ENCODE assay signal across 7 worm cellular contexts in the genomic region with DNA sequence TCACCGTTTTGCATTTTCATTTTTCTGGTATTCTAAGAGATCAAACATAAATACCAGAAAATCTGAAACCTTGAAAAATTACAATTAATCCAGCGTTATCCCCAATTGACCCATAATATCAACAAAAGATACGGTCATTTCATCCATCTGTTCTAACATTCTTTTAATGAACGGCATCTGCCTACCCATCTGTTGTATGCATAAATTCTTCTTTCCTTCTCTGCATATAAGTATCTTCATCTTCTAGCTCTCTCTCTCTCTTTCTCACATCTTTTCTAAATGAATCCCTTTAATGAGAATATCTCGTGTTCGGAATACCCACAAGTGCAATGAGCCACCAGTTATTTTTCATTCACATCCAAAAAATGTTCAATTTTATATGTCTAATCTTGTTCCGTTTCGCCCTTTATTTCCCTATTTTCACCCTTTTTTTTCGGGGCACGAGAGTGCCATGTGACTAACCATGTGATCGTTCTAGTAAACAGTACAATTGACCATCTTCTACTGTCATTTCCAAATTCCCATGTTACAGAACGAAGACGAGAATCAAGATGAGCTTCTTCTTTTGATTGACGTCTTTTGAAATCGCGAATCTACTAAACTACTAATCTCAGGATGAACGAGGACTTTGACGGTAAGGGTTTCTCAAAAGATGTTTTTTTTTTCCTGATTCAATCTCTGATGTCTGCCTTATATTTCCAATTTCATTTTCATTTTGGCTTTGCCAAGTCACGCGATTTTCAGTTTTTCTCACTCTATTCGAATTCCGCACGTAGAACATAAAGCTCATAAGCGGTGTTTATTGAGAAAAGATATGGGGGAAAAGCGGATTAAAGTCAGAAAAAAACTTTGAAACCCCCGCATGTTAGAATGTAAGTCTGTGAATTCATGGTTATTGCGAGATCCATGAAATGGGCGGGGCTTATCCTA.
A peak's percentile ranks its signal among the peaks of the same experiment; 100 is the strongest.
TF ChIP-seq lines count a peak whose summit lies in the region.

TSS of gene R02F2.1 (plus strand) at position 528 of the 930 bp plus-strand sequence.

TF ChIP-seq in whole organism, L1 larva, 84 proteins besides CTCF, POLR2A, EP300 and RAD21 (continues in another document):
- no peak for TF ChIP-seq hlh-17 (GFP tag; optimal IDR thresholded peaks at IDR 0.05; lab: Kevin White, UChicago; ENCODE audit: borderline replicate concordance)
- no peak for TF ChIP-seq unc-30 (tag; optimal IDR thresholded peaks at IDR 0.05; lab: Kevin White, UChicago)
- no peak for TF ChIP-seq hlh-4 (tag; optimal IDR thresholded peaks at IDR 0.05; lab: Kevin White, UChicago)
- no peak for TF ChIP-seq efl-3 (GFP tag; optimal IDR thresholded peaks at IDR 0.05; lab: Kevin White, UChicago)
- no peak for TF ChIP-seq C34B4.2 (tag; optimal IDR thresholded peaks at IDR 0.05; lab: Kevin White, UChicago)
- no peak for TF ChIP-seq zip-4 (GFP tag; optimal IDR thresholded peaks at IDR 0.05; lab: Kevin White, UChicago)
- TF ChIP-seq C16A3.4 (tag; optimal IDR thresholded peaks at IDR 0.05; lab: Kevin White, UChicago), result peak; percentile 24
- no peak for TF ChIP-seq zag-1 (tag; optimal IDR thresholded peaks at IDR 0.05; lab: Kevin White, UChicago)
- TF ChIP-seq rnt-1 (tag; optimal IDR thresholded peaks at IDR 0.05; lab: Kevin White, UChicago), result no peak
- no peak for TF ChIP-seq nhr-28 (tag; optimal IDR thresholded peaks at IDR 0.05; lab: Kevin White, UChicago)
- no peak for TF ChIP-seq ceh-63 (GFP tag; optimal IDR thresholded peaks at IDR 0.05; lab: Kevin White, UChicago)

TF ChIP-seq in whole organism, L2 larva, 48 proteins besides CTCF, POLR2A, EP300 and RAD21 (continues in another document):
- TF ChIP-seq nhr-10 (tag; optimal IDR thresholded peaks at IDR 0.05; lab: Kevin White, UChicago), result no peak
- TF ChIP-seq nhr-6 (tag; optimal IDR thresholded peaks at IDR 0.05; lab: Kevin White, UChicago), result peak; percentile 11
- peak; percentile 38 for TF ChIP-seq ama-1 (optimal IDR thresholded peaks at IDR 0.05; lab: Kevin White, UChicago)
- TF ChIP-seq alr-1 (tag; optimal IDR thresholded peaks at IDR 0.05; lab: Kevin White, UChicago), result no peak
- peak; percentile 62 for TF ChIP-seq crh-2 (tag; optimal IDR thresholded peaks at IDR 0.05; lab: Kevin White, UChicago)
- TF ChIP-seq nhr-11 (tag; optimal IDR thresholded peaks at IDR 0.05; lab: Kevin White, UChicago), result no peak
- peak; percentile 29 for TF ChIP-seq C34F6.9 (tag; optimal IDR thresholded peaks at IDR 0.05; lab: Kevin White, UChicago)
- TF ChIP-seq fos-1 (tag; optimal IDR thresholded peaks at IDR 0.05; lab: Kevin White, UChicago), result peak; percentile 12
- TF ChIP-seq lsy-2 (tag; optimal IDR thresholded peaks at IDR 0.05; lab: Kevin White, UChicago), result no peak
- peak; percentile 68 for TF ChIP-seq nhr-25 (tag; optimal IDR thresholded peaks at IDR 0.05; lab: Kevin White, UChicago)
- TF ChIP-seq gmeb-1 (tag; optimal IDR thresholded peaks at IDR 0.05; lab: Kevin White, UChicago), result peak; percentile 15
- peak; percentile 4 for TF ChIP-seq unc-55 (GFP tag; optimal IDR thresholded peaks at IDR 0.05; lab: Kevin White, UChicago)

TF ChIP-seq in whole organism, L3 larva, 47 proteins besides CTCF, POLR2A, EP300 and RAD21 (continues in another document):
- TF ChIP-seq tbx-2 (tag; optimal IDR thresholded peaks at IDR 0.05; lab: Kevin White, UChicago) (no peak), lsy-12 (tag; optimal IDR thresholded peaks at IDR 0.05; lab: Kevin White, UChicago) (no peak), R02D3.7 (tag; optimal IDR thresholded peaks at IDR 0.05; lab: Kevin White, UChicago) (no peak), skn-1 (tag; optimal IDR thresholded peaks at IDR 0.05; lab: Kevin White, UChicago) (no peak), ama-1 (optimal IDR thresholded peaks at IDR 0.05; lab: Kevin White, UChicago) (peak; percentile 40), nhr-23 (tag; optimal IDR thresholded peaks at IDR 0.05; lab: Kevin White, UChicago) (no peak), jun-1 (tag; optimal IDR thresholded peaks at IDR 0.05; lab: Kevin White, UChicago) (no peak), nhr-28 (tag; optimal IDR thresholded peaks at IDR 0.05; lab: Kevin White, UChicago) (no peak), egl-27 (tag; optimal IDR thresholded peaks at IDR 0.05; lab: Kevin White, UChicago) (no peak), ztf-4 (tag; optimal IDR thresholded peaks at IDR 0.05; lab: Kevin White, UChicago) (no peak), unc-39 (tag; optimal IDR thresholded peaks at IDR 0.05; lab: Kevin White, UChicago) (no peak), eor-1 (tag; optimal IDR thresholded peaks at IDR 0.05; lab: Kevin White, UChicago) (no peak), sea-2 (GFP tag; optimal IDR thresholded peaks at IDR 0.05; lab: Kevin White, UChicago) (no peak)

TF ChIP-seq in whole organism, L4 larva, 104 proteins besides CTCF, POLR2A, EP300 and RAD21 (continues in another document):
- TF ChIP-seq aha-1 (tag; lab: Kevin White, UChicago) (peak; percentile 83), unc-130 (GFP tag; optimal IDR thresholded peaks at IDR 0.05; lab: Kevin White, UChicago) (no peak), lin-13 (GFP tag; optimal IDR thresholded peaks at IDR 0.05; lab: Kevin White, UChicago) (no peak), ama-1 (optimal IDR thresholded peaks at IDR 0.05; lab: Kevin White, UChicago) (peak; percentile 36), R02D3.7 (tag; optimal IDR thresholded peaks at IDR 0.05; lab: Kevin White, UChicago) (no peak), lsy-2 (tag; optimal IDR thresholded peaks at IDR 0.05; lab: Kevin White, UChicago) (peak in 1 of 2 experiments; percentile 0), T20F7.1 (GFP tag; optimal IDR thresholded peaks at IDR 0.05; lab: Kevin White, UChicago) (no peak), dve-1 (tag; optimal IDR thresholded peaks at IDR 0.05; lab: Kevin White, UChicago; ENCODE audit: insufficient read depth) (peak; percentile 59), mdl-1 (tag; optimal IDR thresholded peaks at IDR 0.05; lab: Kevin White, UChicago) (peak in 1 of 2 experiments; percentile 50), pqm-1 (tag; optimal IDR thresholded peaks at IDR 0.05; lab: Kevin White, UChicago) (no peak), hif-1 (tag; optimal IDR thresholded peaks at IDR 0.05; lab: Kevin White, UChicago) (peak in 1 of 2 experiments; percentile 38), hlh-30 (tag; optimal IDR thresholded peaks at IDR 0.05; lab: Kevin White, UChicago; ENCODE audit: insufficient read depth) (peak; percentile 90)

TF ChIP-seq in whole organism, late embryonic, 69 proteins besides CTCF, POLR2A, EP300 and RAD21:
- no peak for TF ChIP-seq ztf-16 (tag; optimal IDR thresholded peaks at IDR 0.05; lab: Kevin White, UChicago)
- TF ChIP-seq hlh-30 (tag; optimal IDR thresholded peaks at IDR 0.05; lab: Kevin White, UChicago; ENCODE audit: insufficient read depth), result peak; percentile 7

TF ChIP-seq in whole organism, mixed stage, embryonic, 35 proteins besides CTCF, POLR2A, EP300 and RAD21:
- TF ChIP-seq lin-32 (GFP tag; optimal IDR thresholded peaks at IDR 0.05; lab: Kevin White, UChicago), result peak; percentile 71
- no peak for TF ChIP-seq sem-2 (GFP tag; optimal IDR thresholded peaks at IDR 0.05; lab: Kevin White, UChicago)
- TF ChIP-seq cnd-1 (tag; optimal IDR thresholded peaks at IDR 0.05; lab: Kevin White, UChicago), result peak; percentile 87
- peak; percentile 39 for TF ChIP-seq nhr-2 (tag; optimal IDR thresholded peaks at IDR 0.05; lab: Kevin White, UChicago)
- peak; percentile 84 for TF ChIP-seq ces-1 (GFP tag; optimal IDR thresholded peaks at IDR 0.05; lab: Kevin White, UChicago)
- TF ChIP-seq ztf-11 (tag; optimal IDR thresholded peaks at IDR 0.05; lab: Kevin White, UChicago), result no peak
TF ChIP-seq in whole organism, mixed stage, embryonic: peak in this region for 4.

TF ChIP-seq in whole organism, young adult, 124 proteins besides CTCF, POLR2A, EP300 and RAD21 (continues in another document):
- TF ChIP-seq gei-17 (GFP tag; optimal IDR thresholded peaks at IDR 0.05; lab: Kevin White, UChicago) (peak; percentile 30), tlf-1 (GFP tag; optimal IDR thresholded peaks at IDR 0.05; lab: Kevin White, UChicago) (peak; percentile 45), madf-3 (GFP tag; IDR thresholded peaks at IDR 0.05; lab: Robert Waterston, UW) (0 out of 2 replicates have a peak, but pooled peaks have one; percentile 23), aptf-2 (GFP tag; conservative IDR thresholded peaks at IDR 0.05; lab: Robert Waterston, UW) (no peak), cebp-1 (GFP tag; IDR thresholded peaks at IDR 0.05; lab: Robert Waterston, UW) (0 out of 2 replicates have a peak, but pooled peaks have one; percentile 26), cebp-1 (tag; optimal IDR thresholded peaks at IDR 0.05; lab: Kevin White, UChicago) (peak; percentile 67), xnd-1 (tag; optimal IDR thresholded peaks at IDR 0.05; lab: Kevin White, UChicago) (no peak), dpl-1 (GFP tag; optimal IDR thresholded peaks at IDR 0.05; lab: Kevin White, UChicago) (no peak), F55B11.4 (tag; optimal IDR thresholded peaks at IDR 0.05; lab: Kevin White, UChicago; ENCODE audit: borderline replicate concordance, insufficient read depth) (no peak), D2030.7 (GFP tag; IDR thresholded peaks at IDR 0.05; lab: Robert Waterston, UW) (no peak), attf-5 (GFP tag; optimal IDR thresholded peaks at IDR 0.05; lab: Kevin White, UChicago) (no peak), F37B4.10 (GFP tag; IDR thresholded peaks at IDR 0.05; lab: Robert Waterston, UW) (no peak), unc-130 (GFP tag; optimal IDR thresholded peaks at IDR 0.05; lab: Kevin White, UChicago) (no peak), Y67H2A.10 (GFP tag; conservative IDR thresholded peaks at IDR 0.05; lab: Robert Waterston, UW) (no peak), lin-26 (GFP tag; IDR thresholded peaks at IDR 0.05; lab: Robert Waterston, UW) (peak; percentile 66; the same call in 1 of the 2 replicates), athp-1 (tag; optimal IDR thresholded peaks at IDR 0.05; lab: Kevin White, UChicago) (no peak), somi-1 (GFP tag; optimal IDR thresholded peaks at IDR 0.05; lab: Kevin White, UChicago) (no peak), nhr-80 (tag; optimal IDR thresholded peaks at IDR 0.05; lab: Kevin White, UChicago) (peak; percentile 18), F52B5.7 (tag; optimal IDR thresholded peaks at IDR 0.05; lab: Kevin White, UChicago) (no peak), nhr-90 (tag; optimal IDR thresholded peaks at IDR 0.05; lab: Kevin White, UChicago) (no peak), ekl-4 (GFP tag; IDR thresholded peaks at IDR 0.05; lab: Robert Waterston, UW) (no peak), let-526 (GFP tag; IDR thresholded peaks at IDR 0.05; lab: Robert Waterston, UW) (no peak), nfya-2 (GFP tag; IDR thresholded peaks at IDR 0.05; lab: Robert Waterston, UW) (no peak), ztf-26 (tag; optimal IDR thresholded peaks at IDR 0.05; lab: Kevin White, UChicago) (peak; percentile 39), ztf-18 (tag; optimal IDR thresholded peaks at IDR 0.05; lab: Kevin White, UChicago) (no peak), hsf-1 (GFP tag; IDR thresholded peaks at IDR 0.05; lab: Robert Waterston, UW) (no peak), nhr-179 (tag; optimal IDR thresholded peaks at IDR 0.05; lab: Kevin White, UChicago) (no peak), ceh-91 (GFP tag; IDR thresholded peaks at IDR 0.05; lab: Robert Waterston, UW) (no peak), zfh-2 (GFP tag; conservative IDR thresholded peaks at IDR 0.05; lab: Robert Waterston, UW) (no peak), ceh-100 (GFP tag; IDR thresholded peaks at IDR 0.05; lab: Robert Waterston, UW) (no peak)
